Fruit fly (Drosophila melanogaster) whole organism, embryonic: ENCODE results near the gene Paris.

Experiments
- ATbp ChIP-seq: fragments of 200-800 bp; sonication (Bioruptor generic); optimal IDR thresholded peaks from 2 replicates; lab custom pipeline; 2017; ENCODE audit warnings: missing biosample characterization, mild to moderate bottlenecking, missing genetic modification characterization, missing genetic modification reagents
- Bgb ChIP-seq: fragments of 200-800 bp; sonication (Bioruptor generic); IDR thresholded peaks from 2 replicates; pipeline ENCODE4 v1.3.6; 2022; ENCODE audit warnings: missing biosample characterization, missing genetic modification characterization; ENCODE audit not compliant: partially characterized antibody
- BtbVII ChIP-seq: fragments of 200-800 bp; sonication (Bioruptor generic); optimal IDR thresholded peaks from 3 replicates; lab custom pipeline; 2017; ENCODE audit warnings: missing biosample characterization, mild to moderate bottlenecking, missing genetic modification characterization
- CG10274 ChIP-seq: fragments of 200-800 bp; sonication (Bioruptor generic); optimal IDR thresholded peaks from 3 replicates; lab custom pipeline; 2017; ENCODE audit warnings: missing biosample characterization, mild to moderate bottlenecking, missing genetic modification characterization
- CG10462 ChIP-seq: fragments of 200-800 bp; sonication (Bioruptor generic); optimal IDR thresholded peaks from 2 replicates; lab custom pipeline; 2016; ENCODE audit warnings: missing biosample characterization, missing genetic modification characterization
- CG11456 ChIP-seq: fragments of 200-800 bp; sonication (Bioruptor generic); IDR thresholded peaks from 3 replicates; pipeline ENCODE4 v1.3.6; 2022; ENCODE audit warnings: missing biosample characterization, missing genetic modification characterization
- CG13775 ChIP-seq: fragments of 200-800 bp; sonication (Bioruptor generic); optimal IDR thresholded peaks from 3 replicates; lab custom pipeline; 2017; ENCODE audit warnings: missing biosample characterization, mild to moderate bottlenecking, missing genetic modification characterization
- CG15011 ChIP-seq: fragments of 200-800 bp; sonication (Bioruptor generic); optimal IDR thresholded peaks from 3 replicates; lab custom pipeline; 2018; ENCODE audit warnings: missing biosample characterization, mild to moderate bottlenecking, missing genetic modification characterization
- CG15696 ChIP-seq: fragments of 200-800 bp; sonication (Bioruptor generic); optimal IDR thresholded peaks from 2 replicates; lab custom pipeline; 2019; ENCODE audit warnings: missing biosample characterization, mild to moderate bottlenecking, missing genetic modification characterization, moderate library complexity
- CG1603 ChIP-seq: fragments of 200-800 bp; sonication (Bioruptor generic); optimal IDR thresholded peaks from 2 replicates; lab custom pipeline; 2019; ENCODE audit warnings: missing biosample characterization, mild to moderate bottlenecking, missing genetic modification characterization, moderate library complexity
- CG1792 ChIP-seq: fragments of 200-800 bp; sonication (Bioruptor generic); optimal IDR thresholded peaks from 2 replicates; lab custom pipeline; 2016; ENCODE audit warnings: missing biosample characterization, missing genetic modification characterization
- CG18011 ChIP-seq: fragments of 200-800 bp; sonication (Bioruptor generic); optimal IDR thresholded peaks from 2 replicates; lab custom pipeline; 2017; ENCODE audit warnings: missing biosample characterization, missing genetic modification characterization, mild to moderate bottlenecking, moderate library complexity, missing genotype
- CG32767 ChIP-seq: fragments of 200-800 bp; sonication (Bioruptor generic); IDR thresholded peaks from 2 replicates; pipeline ENCODE4 v1.3.6; 2022; ENCODE audit warnings: missing biosample characterization, missing genetic modification characterization
- CG6791 ChIP-seq: fragments of 200-800 bp; sonication (Bioruptor generic); IDR thresholded peaks from 3 replicates; pipeline ENCODE4 v1.3.6; 2022; ENCODE audit warnings: missing biosample characterization, missing genetic modification characterization; ENCODE audit not compliant: partially characterized antibody
- CG8388 ChIP-seq: fragments of 200-800 bp; sonication (Bioruptor generic); optimal IDR thresholded peaks from 2 replicates; lab custom pipeline; 2019; ENCODE audit warnings: missing biosample characterization, mild to moderate bottlenecking, missing genetic modification characterization, moderate library complexity
- CG8944 ChIP-seq: fragments of 200-800 bp; sonication (Bioruptor generic); optimal IDR thresholded peaks from 3 replicates; lab custom pipeline; 2016; ENCODE audit warnings: missing biosample characterization, missing genetic modification characterization
- CG9932 ChIP-seq: fragments of 200-800 bp; sonication (Bioruptor generic); IDR thresholded peaks from 2 replicates; pipeline ENCODE4 v1.3.6; 2022; ENCODE audit warnings: missing biosample characterization, missing genetic modification characterization
- Chrac-16 ChIP-seq: fragments of 200-800 bp; sonication (Bioruptor generic); optimal IDR thresholded peaks from 3 replicates; lab custom pipeline; 2016; ENCODE audit warnings: missing biosample characterization, missing genetic modification characterization
- CoRest ChIP-seq: fragments of 200-800 bp; sonication (Bioruptor generic); optimal IDR thresholded peaks from 3 replicates; lab custom pipeline; 2018; ENCODE audit warnings: missing biosample characterization, mild to moderate bottlenecking, missing genetic modification characterization, moderate library complexity
- D19B ChIP-seq: fragments of 200-800 bp; sonication (Bioruptor generic); optimal IDR thresholded peaks from 2 replicates; lab custom pipeline; 2017; ENCODE audit warnings: missing biosample characterization, mild to moderate bottlenecking, missing genetic modification characterization
- Eip74EF ChIP-seq, 2 experiments: fragments of 200-800 bp in 1 of 2; fragments of >200 bp in 1 of 2; sonication (Bioruptor generic) in 1 of 2; optimal IDR thresholded peaks; 2 replicates each; lab custom pipeline; 2017 to 2019; ENCODE audit warnings: missing biosample characterization in 2 of 2, missing genetic modification characterization in 2 of 2, mild to moderate bottlenecking in 1 of 2, moderate library complexity in 1 of 2
- Hey ChIP-seq: fragments of 200-800 bp; sonication (Bioruptor generic); optimal IDR thresholded peaks from 3 replicates; lab custom pipeline; 2018; ENCODE audit warnings: missing biosample characterization, mild to moderate bottlenecking, missing genetic modification characterization
- HmgD ChIP-seq: fragments of 200-800 bp; sonication (Bioruptor generic); optimal IDR thresholded peaks from 3 replicates; lab custom pipeline; 2016; ENCODE audit warnings: missing biosample characterization, missing genetic modification characterization
- Myb ChIP-seq: fragments of 200-800 bp; sonication (Bioruptor generic); optimal IDR thresholded peaks from 2 replicates; lab custom pipeline; 2016; ENCODE audit warnings: missing biosample characterization, missing genetic modification characterization
- NfI ChIP-seq: fragments of 200-800 bp; sonication (Bioruptor generic); optimal IDR thresholded peaks from 3 replicates; lab custom pipeline; 2018; ENCODE audit warnings: missing biosample characterization, mild to moderate bottlenecking, missing genetic modification characterization, moderate library complexity
- Oli ChIP-seq: fragments of 200-800 bp; sonication (Bioruptor generic); optimal IDR thresholded peaks from 2 replicates; lab custom pipeline; 2018; ENCODE audit warnings: missing biosample characterization, mild to moderate bottlenecking, missing genetic modification characterization, moderate library complexity
- PHDP ChIP-seq: fragments of 200-800 bp; sonication (Bioruptor generic); optimal IDR thresholded peaks from 3 replicates; lab custom pipeline; 2018; ENCODE audit warnings: missing biosample characterization, mild to moderate bottlenecking, missing genetic modification characterization, moderate library complexity
- Sin3A ChIP-seq: fragments of >200 bp; optimal IDR thresholded peaks from 2 replicates; lab custom pipeline; 2018
- Stat92E ChIP-seq, 3 experiments: fragments of >200 bp in 2 of 3; fragments of 200-800 bp in 1 of 3; sonication (Bioruptor generic) in 1 of 3; optimal IDR thresholded peaks; 2 replicates each; lab custom pipeline; 2017 to 2019; ENCODE audit warnings: missing biosample characterization in 3 of 3, missing genetic modification characterization in 3 of 3, mild to moderate bottlenecking in 1 of 3, moderate library complexity in 1 of 3
- TFAM ChIP-seq: fragments of 200-800 bp; sonication (Bioruptor generic); optimal IDR thresholded peaks from 2 replicates; lab custom pipeline; 2017; ENCODE audit warnings: missing biosample characterization, missing genetic modification characterization, inconsistent platforms
- bowl ChIP-seq: fragments of 200-800 bp; sonication (Bioruptor generic); IDR thresholded peaks from 2 replicates; pipeline ENCODE4 v1.3.6; 2022; ENCODE audit warnings: missing biosample characterization, missing genetic modification characterization
- cato ChIP-seq: fragments of 200-800 bp; sonication (Bioruptor generic); optimal IDR thresholded peaks from 2 replicates; lab custom pipeline; 2016; ENCODE audit warnings: missing biosample characterization, missing genetic modification characterization, borderline replicate concordance
- cwo ChIP-seq: fragments of 200-800 bp; sonication (Bioruptor generic); optimal IDR thresholded peaks from 3 replicates; lab custom pipeline; 2017; ENCODE audit warnings: missing biosample characterization, missing genetic modification characterization, mild to moderate bottlenecking, moderate library complexity, missing genetic modification reagents
- fd3F ChIP-seq: fragments of 200-800 bp; sonication (Bioruptor generic); optimal IDR thresholded peaks from 2 replicates; lab custom pipeline; 2018; ENCODE audit warnings: missing biosample characterization, mild to moderate bottlenecking, missing genetic modification characterization, moderate library complexity
- gsb ChIP-seq: fragments of 200-800 bp; sonication (Bioruptor generic); IDR thresholded peaks from 2 replicates; pipeline ENCODE4 v1.3.6; 2022; ENCODE audit warnings: missing biosample characterization, missing genetic modification characterization
- her ChIP-seq: fragments of 200-800 bp; sonication (Bioruptor generic); optimal IDR thresholded peaks from 2 replicates; lab custom pipeline; 2016; ENCODE audit warnings: missing biosample characterization, missing genetic modification characterization
- hth ChIP-seq: fragments of >200 bp; optimal IDR thresholded peaks from 2 replicates; lab custom pipeline; 2017; ENCODE audit warnings: inconsistent platforms
- inv ChIP-seq: fragments of 200-800 bp; sonication (Bioruptor generic); IDR thresholded peaks from 2 replicates; pipeline ENCODE4 v1.3.6; 2022; ENCODE audit warnings: missing biosample characterization, missing genetic modification characterization; ENCODE audit not compliant: partially characterized antibody
- lab ChIP-seq: fragments of 200-800 bp; sonication (Bioruptor generic); optimal IDR thresholded peaks from 3 replicates; lab custom pipeline; 2017; ENCODE audit warnings: missing biosample characterization, missing genetic modification characterization, mild to moderate bottlenecking, moderate library complexity, missing genetic modification reagents
- nau ChIP-seq: fragments of 200-800 bp; sonication (Bioruptor generic); optimal IDR thresholded peaks from 3 replicates; lab custom pipeline; 2017; ENCODE audit warnings: missing biosample characterization, mild to moderate bottlenecking, missing genetic modification characterization, missing genetic modification reagents
- onecut ChIP-seq: fragments of 200-800 bp; sonication (Bioruptor generic); IDR thresholded peaks from 2 replicates; pipeline ENCODE4 v1.3.6; 2022; ENCODE audit warnings: missing biosample characterization, missing genetic modification characterization
- p53 ChIP-seq: fragments of 200-800 bp; sonication (Bioruptor generic); optimal IDR thresholded peaks from 2 replicates; lab custom pipeline; 2016; ENCODE audit warnings: missing biosample characterization, missing genetic modification characterization
- prd ChIP-seq, 3 experiments: fragments of >200 bp in 2 of 3; fragments of 200-800 bp in 1 of 3; sonication (Bioruptor generic) in 1 of 3; optimal IDR thresholded peaks in 2 of 3; IDR thresholded peaks in 1 of 3; 2 replicates in 2 of 3; 3 replicates in 1 of 3; pipeline versions ENCODE4 v1.3.6 to Lab custom; 2017 to 2022; ENCODE audit warnings: missing biosample characterization in 1 of 3, missing genetic modification characterization in 1 of 3
- pzg ChIP-seq: fragments of 200-800 bp; sonication (Bioruptor generic); optimal IDR thresholded peaks from 3 replicates; lab custom pipeline; 2018; ENCODE audit warnings: missing biosample characterization, mild to moderate bottlenecking, missing genetic modification characterization, moderate library complexity
- schlank ChIP-seq: fragments of 200-800 bp; sonication (Bioruptor generic); optimal IDR thresholded peaks from 2 replicates; lab custom pipeline; 2018; ENCODE audit warnings: missing biosample characterization, mild to moderate bottlenecking, missing genetic modification characterization
- sim ChIP-seq: fragments of 200-800 bp; sonication (Bioruptor generic); IDR thresholded peaks from 2 replicates; pipeline ENCODE4 v1.3.6; 2022; ENCODE audit warnings: missing biosample characterization, missing genetic modification characterization
- slou ChIP-seq: fragments of 200-800 bp; sonication (Bioruptor generic); optimal IDR thresholded peaks from 3 replicates; lab custom pipeline; 2016; ENCODE audit warnings: missing biosample characterization, missing genetic modification characterization
- stwl ChIP-seq: fragments of 200-800 bp; sonication (Bioruptor generic); optimal IDR thresholded peaks from 3 replicates; lab custom pipeline; 2018; ENCODE audit warnings: missing biosample characterization, mild to moderate bottlenecking, missing genetic modification characterization, moderate library complexity
- vfl ChIP-seq: fragments of 200-800 bp; sonication (Bioruptor generic); optimal IDR thresholded peaks from 2 replicates; lab custom pipeline; 2016; ENCODE audit warnings: missing biosample characterization, missing genetic modification characterization
- zfh1 ChIP-seq: fragments of 200-800 bp; sonication (Bioruptor generic); IDR thresholded peaks from 3 replicates; pipeline ENCODE4 v1.3.6; 2022; ENCODE audit warnings: missing biosample characterization, missing genetic modification characterization

Paris gene

DNA sequence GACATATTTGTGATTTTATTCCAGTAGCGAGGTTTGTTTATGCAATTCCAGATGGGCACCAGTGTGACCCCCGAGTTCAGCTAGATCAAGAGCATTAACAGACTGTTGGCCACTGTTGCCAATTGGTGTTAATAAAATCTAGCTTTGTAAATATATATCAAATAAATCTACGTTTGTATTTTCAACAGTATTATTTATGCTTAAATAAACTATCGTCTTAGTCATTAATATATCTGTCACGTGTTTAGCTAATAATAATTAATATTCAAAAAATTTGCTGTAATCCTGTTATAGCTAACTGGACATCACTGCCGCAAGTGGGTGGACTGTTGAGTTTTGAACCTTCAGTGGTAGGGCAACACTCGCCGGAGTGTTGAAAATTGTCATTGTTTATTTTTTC lies 3.9 kb upstream of the Paris start, which contains the start of the genes mRpL27 and CG15435 (continued):
- TF ChIP-seq gsb (GFP tag; lab: Robert Waterston, UW) (no peak), CG13775 (GFP tag; lab: Kevin White, UChicago) (peak; percentile 19), her (GFP tag; lab: Kevin White, UChicago) (no peak), CG15011 (no peak), Stat92E (GFP tag; optimal IDR thresholded peaks at IDR 0.05; lab: Kevin White, UChicago) (peak in 1 of 3 experiments; percentile 60), fd3F (GFP tag; lab: Kevin White, UChicago) (no peak), Hey (tag; lab: Kevin White, UChicago) (no peak), CoRest (peak; percentile 61), ATbp (GFP tag; lab: Kevin White, UChicago) (no peak), Myb (peak; percentile 50), lab (peak; percentile 35), CG1603 (tag; lab: Kevin White, UChicago) (peak; percentile 37), CG8944 (GFP tag; lab: Kevin White, UChicago) (no peak), D19B (GFP tag; lab: Kevin White, UChicago) (no peak), HmgD (GFP tag; lab: Kevin White, UChicago) (no peak), cato (GFP tag; lab: Kevin White, UChicago) (peak; percentile 11), TFAM (GFP tag; lab: Kevin White, UChicago) (no peak), nau (GFP tag; lab: Kevin White, UChicago) (no peak), cwo (no peak), Bgb (GFP tag; lab: Robert Waterston, UW) (no peak), pzg (GFP tag; lab: Kevin White, UChicago) (peak; percentile 75), CG9932 (GFP tag; lab: Robert Waterston, UW) (peak; percentile 48), CG6791 (no peak), stwl (peak; percentile 83), p53 (GFP tag; lab: Kevin White, UChicago) (no peak), BtbVII (GFP tag; lab: Kevin White, UChicago) (no peak), CG1792 (no peak), PHDP (tag; lab: Kevin White, UChicago) (peak; percentile 45), vfl (GFP tag; lab: Kevin White, UChicago) (no peak), CG10462 (GFP tag; lab: Kevin White, UChicago) (no peak), Sin3A (lab: Kevin White, UChicago) (peak; percentile 77), Chrac-16 (GFP tag; lab: Kevin White, UChicago) (peak; percentile 17), CG15696 (tag; lab: Kevin White, UChicago) (peak; percentile 30), hth (no peak), CG8388 (GFP tag; lab: Kevin White, UChicago) (no peak), onecut (no peak), slou (GFP tag; lab: Kevin White, UChicago) (no peak), schlank (tag; lab: Kevin White, UChicago) (no peak), CG11456 (GFP tag; lab: Robert Waterston, UW) (no peak), CG10274 (GFP tag; lab: Kevin White, UChicago) (no peak), CG32767 (GFP tag; lab: Robert Waterston, UW) (no peak), NfI (GFP tag; lab: Kevin White, UChicago) (peak; percentile 40), bowl (GFP tag; lab: Robert Waterston, UW) (no peak), inv (GFP tag; lab: Robert Waterston, UW) (no peak), CG18011 (GFP tag; lab: Kevin White, UChicago) (no peak), Eip74EF (GFP tag; optimal IDR thresholded peaks at IDR 0.05; lab: Kevin White, UChicago) (peak in 1 of 2 experiments; percentile 23), sim (GFP tag; lab: Robert Waterston, UW) (no peak), zfh1 (GFP tag; lab: Robert Waterston, UW) (no peak), Oli (peak; percentile 21), prd (optimal IDR thresholded peaks at IDR 0.05; lab: Kevin White, UChicago) (no peak), prd (GFP tag; IDR thresholded peaks at IDR 0.05; lab: Robert Waterston, UW) (peak; percentile 28; the same call in 1 of the 3 replicates)
